Fruit fly (Drosophila melanogaster): Measurements from ENCODE around the gene CG3176.
A peak's percentile ranks its signal among the peaks of the same experiment; 100 is the strongest.

Gene CG3176

dm6 chrX:529724-530603, 48.3 kb downstream of the CG3176 start, which contains the start of the genes CG4293 and Appl (continued):
- TF ChIP-seq nerfin-2 (GFP tag; IDR thresholded peaks at IDR 0.05; ENCODE audit: partially characterized antibody) (no peak), CG15601 (tag; optimal IDR thresholded peaks at IDR 0.05) (no peak), CG18262 (tag; optimal IDR thresholded peaks at IDR 0.05) (peak; percentile 17), emc (GFP tag; optimal IDR thresholded peaks at IDR 0.05) (no peak), crp (GFP tag; optimal IDR thresholded peaks at IDR 0.05) (peak; percentile 57 to 96), CG3407 (GFP tag; optimal IDR thresholded peaks at IDR 0.05) (no peak), Hmr (GFP tag; optimal IDR thresholded peaks at IDR 0.05) (peak; percentile 51), ham (GFP tag; IDR thresholded peaks at IDR 0.05) (no peak), Sry-δ (GFP tag; optimal IDR thresholded peaks at IDR 0.05) (peak; percentile 53), CG15514 (GFP tag; optimal IDR thresholded peaks at IDR 0.05) (peak; percentile 99), sob (GFP tag; IDR thresholded peaks at IDR 0.05) (no peak), danr (GFP tag; IDR thresholded peaks at IDR 0.05) (no peak), CG17361 (GFP tag; IDR thresholded peaks at IDR 0.05) (no peak), Stat92E (GFP tag; optimal IDR thresholded peaks at IDR 0.05) (no peak), cato (GFP tag; optimal IDR thresholded peaks at IDR 0.05; ENCODE audit: borderline replicate concordance) (no peak), CG13775 (GFP tag; optimal IDR thresholded peaks at IDR 0.05) (no peak), sens (GFP tag) (peak; percentile 64), CG9437 (GFP tag; optimal IDR thresholded peaks at IDR 0.05) (no peak), CG17568 (GFP tag; optimal IDR thresholded peaks at IDR 0.05) (no peak), CG7839 (tag; optimal IDR thresholded peaks at IDR 0.05) (no peak), phol (tag; optimal IDR thresholded peaks at IDR 0.05) (peak; percentile 51), CG10979 (tag; optimal IDR thresholded peaks at IDR 0.05) (peak; percentile 11), CG32767 (GFP tag; IDR thresholded peaks at IDR 0.05) (0 out of 2 replicates have a peak, but pooled peaks have one; percentile 24), CG17186 (GFP tag; optimal IDR thresholded peaks at IDR 0.05) (no peak), CG7556 (GFP tag; optimal IDR thresholded peaks at IDR 0.05) (no peak), CG6765 (GFP tag; optimal IDR thresholded peaks at IDR 0.05) (no peak), CG4282 (GFP tag; optimal IDR thresholded peaks at IDR 0.05) (no peak), nau (GFP tag; optimal IDR thresholded peaks at IDR 0.05) (no peak), wek (GFP tag; optimal IDR thresholded peaks at IDR 0.05) (no peak), CG9797 (GFP tag; optimal IDR thresholded peaks at IDR 0.05) (peak; percentile 55), CG12219 (GFP tag; optimal IDR thresholded peaks at IDR 0.05) (no peak), Nf-YB (GFP tag; optimal IDR thresholded peaks at IDR 0.05) (no peak), Oli (tag; optimal IDR thresholded peaks at IDR 0.05) (no peak), vfl (GFP tag; optimal IDR thresholded peaks at IDR 0.05) (no peak), CG30020 (tag; optimal IDR thresholded peaks at IDR 0.05) (no peak), NFAT (GFP tag; IDR thresholded peaks at IDR 0.05) (no peak), ssp (GFP tag; IDR thresholded peaks at IDR 0.05) (no peak), sim (GFP tag; IDR thresholded peaks at IDR 0.05) (no peak), chm (GFP tag; IDR thresholded peaks at IDR 0.05) (no peak), caup (GFP tag; optimal IDR thresholded peaks at IDR 0.05; ENCODE audit: severe bottlenecking) (no peak), Myb (GFP tag; optimal IDR thresholded peaks at IDR 0.05) (peak; percentile 55), Spps (tag; optimal IDR thresholded peaks at IDR 0.05) (no peak), Sin3A (optimal IDR thresholded peaks at IDR 0.05) (peak; percentile 38), CG1647 (GFP tag; optimal IDR thresholded peaks at IDR 0.05) (no peak), CG18599 (GFP tag; optimal IDR thresholded peaks at IDR 0.05) (peak; percentile 6), fd96Cb (tag; optimal IDR thresholded peaks at IDR 0.05) (no peak), usp (GFP tag; optimal IDR thresholded peaks at IDR 0.05) (no peak), CG9727 (GFP tag; optimal IDR thresholded peaks at IDR 0.05) (no peak), bowl (GFP tag; IDR thresholded peaks at IDR 0.05) (no peak)

Data from whole organism, embryonic.